Worm (Caenorhabditis elegans) whole organism, early embryonic: Measurements from ENCODE around the gene nhr-26.

Source experiments
- B0310.2 ChIP-seq: sonication (generic microtip); optimal IDR thresholded peaks from 2 replicates; lab custom pipeline; 2016; ENCODE audit warnings: mild to moderate bottlenecking, missing genetic modification characterization, missing compliant biosample characterization
- F13C5.2 ChIP-seq: sonication (generic microtip); optimal IDR thresholded peaks from 2 replicates; lab custom pipeline; 2017; ENCODE audit warnings: mild to moderate bottlenecking, missing genetic modification characterization, inconsistent platforms, missing compliant biosample characterization
- ama-1 ChIP-seq: fragments of 150-350 bp; optimal IDR thresholded peaks from 2 replicates; lab custom pipeline; 2014
- ceh-13 ChIP-seq: fragments of 200-800 bp; sonication (Bioruptor generic); optimal IDR thresholded peaks from 2 replicates; lab custom pipeline; 2018; ENCODE audit warnings: mild to moderate bottlenecking, missing genetic modification characterization, missing compliant biosample characterization
- ceh-36 ChIP-seq: sonication (generic microtip); optimal IDR thresholded peaks from 2 replicates; lab custom pipeline; 2016; ENCODE audit warnings: missing genetic modification characterization, inconsistent platforms, missing compliant biosample characterization
- flt-1 ChIP-seq: fragments of 200-800 bp; sonication (Bioruptor generic); IDR thresholded peaks from 2 replicates; pipeline ENCODE4 v1.3.6; 2022; ENCODE audit warnings: missing genetic modification characterization, missing compliant biosample characterization
- hmbx-1 ChIP-seq: sonication (generic microtip); optimal IDR thresholded peaks from 2 replicates; lab custom pipeline; 2016; ENCODE audit warnings: mild to moderate bottlenecking, missing genetic modification characterization, missing compliant biosample characterization
- hnd-1 ChIP-seq: sonication (generic microtip); optimal IDR thresholded peaks from 2 replicates; lab custom pipeline; 2016; ENCODE audit warnings: missing genetic modification characterization, missing compliant biosample characterization
- pes-1 ChIP-seq: fragments of 200-800 bp; sonication (Bioruptor generic); IDR thresholded peaks from 2 replicates; pipeline ENCODE4 v1.3.6; 2022; ENCODE audit warnings: missing genetic modification reagents, missing genetic modification characterization, missing compliant biosample characterization
- sea-1 ChIP-seq: fragments of 200-800 bp; sonication (Bioruptor generic); conservative IDR thresholded peaks from 2 replicates; pipeline ENCODE4 v1.3.6; 2022; ENCODE audit warnings: missing genetic modification characterization, missing compliant biosample characterization
- tbx-11 ChIP-seq: fragments of 200-800 bp; sonication (Bioruptor generic); IDR thresholded peaks from 2 replicates; pipeline ENCODE4 v1.3.6; 2022; ENCODE audit warnings: missing genetic modification characterization, missing compliant biosample characterization
- tbx-37 ChIP-seq: fragments of 200-800 bp; sonication (Bioruptor generic); conservative IDR thresholded peaks from 2 replicates; pipeline ENCODE4 v1.3.6; 2022; ENCODE audit warnings: missing genetic modification reagents, missing genetic modification characterization, missing compliant biosample characterization
- tra-4 ChIP-seq: sonication (generic microtip); optimal IDR thresholded peaks from 2 replicates; lab custom pipeline; 2017; ENCODE audit warnings: missing genetic modification characterization, missing compliant biosample characterization

DNA sequence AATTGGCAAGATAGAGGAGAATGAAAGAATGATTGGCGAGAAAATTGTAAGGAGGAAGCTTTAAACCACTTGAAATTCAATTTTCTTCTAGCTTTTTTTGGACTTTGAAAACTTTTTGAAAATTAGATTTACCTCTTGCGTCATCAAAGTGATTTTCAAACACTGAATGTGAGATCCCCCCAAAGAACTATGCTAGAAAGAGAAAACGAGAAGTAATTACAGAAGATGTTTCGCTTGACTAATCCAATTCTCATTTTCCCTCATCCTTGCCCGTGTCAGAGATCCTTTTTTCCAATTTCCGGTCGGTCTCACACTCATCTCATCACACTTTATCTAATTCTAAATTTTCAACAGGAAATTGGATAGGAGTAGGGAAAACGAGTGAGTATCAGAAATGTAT, 10.4 kb downstream of the nhr-26 start:
- no peak for TF ChIP-seq flt-1 (GFP tag; lab: Robert Waterston, UW)
- TF ChIP-seq ama-1 (lab: Kevin White, UChicago): no peak
- TF ChIP-seq pes-1 (GFP tag; lab: Robert Waterston, UW): no peak
- TF ChIP-seq hnd-1 (tag; lab: Kevin White, UChicago): no peak
- no peak for TF ChIP-seq tbx-37 (GFP tag; lab: Robert Waterston, UW)
- no peak for TF ChIP-seq tbx-11
- no peak for TF ChIP-seq tra-4
- TF ChIP-seq hmbx-1: no peak
- TF ChIP-seq ceh-13 (GFP tag; lab: Kevin White, UChicago): no peak
- no peak for TF ChIP-seq ceh-36 (tag; lab: Kevin White, UChicago)
- no peak for TF ChIP-seq sea-1 (GFP tag; lab: Robert Waterston, UW)
- no peak for TF ChIP-seq B0310.2 (tag; lab: Kevin White, UChicago)
- TF ChIP-seq F13C5.2: no peak
